Worm (Caenorhabditis elegans) whole organism, L1 larva: ENCODE results near the gene par-5.
A peak's percentile ranks its signal among the peaks of the same experiment; 100 is the strongest.

Experiments
- C04F5.9 ChIP-seq: sonication (generic microtip); optimal IDR thresholded peaks from 2 replicates; lab custom pipeline; 2016; ENCODE audit warnings: missing genetic modification characterization, missing compliant biosample characterization
- C16A3.4 ChIP-seq: fragments of 150-350 bp; optimal IDR thresholded peaks from 2 replicates; lab custom pipeline; 2014; ENCODE audit warnings: missing biosample characterization, missing genetic modification characterization
- C34B4.2 ChIP-seq: sonication (generic microtip); optimal IDR thresholded peaks from 2 replicates; lab custom pipeline; 2017; ENCODE audit warnings: mild to moderate bottlenecking, missing genetic modification characterization, missing compliant biosample characterization
- ceh-63 ChIP-seq: fragments of 200-800 bp; sonication (Bioruptor generic); optimal IDR thresholded peaks from 2 replicates; lab custom pipeline; 2018; ENCODE audit warnings: mild to moderate bottlenecking, missing genetic modification characterization, missing compliant biosample characterization
- ceh-82 ChIP-seq, 3 experiments: fragments of 150-350 bp in 1 of 3; sonication (generic microtip) in 2 of 3; optimal IDR thresholded peaks; 2 replicates each; lab custom pipeline; 2014 to 2017; ENCODE audit warnings: missing biosample characterization in 3 of 3, missing genetic modification characterization in 3 of 3
- ceh-88 ChIP-seq: fragments of 200-800 bp; sonication (Bioruptor generic); IDR thresholded peaks from 2 replicates; pipeline ENCODE4 v1.3.6; 2022; ENCODE audit warnings: missing genetic modification characterization, missing compliant biosample characterization
- ceh-90 ChIP-seq: sonication (generic microtip); optimal IDR thresholded peaks from 2 replicates; lab custom pipeline; 2016; ENCODE audit warnings: missing genetic modification characterization, missing compliant biosample characterization
- dsc-1 ChIP-seq: sonication (generic microtip); optimal IDR thresholded peaks from 2 replicates; lab custom pipeline; 2016; ENCODE audit warnings: mild to moderate bottlenecking, missing genetic modification characterization, missing compliant biosample characterization
- efl-3 ChIP-seq: fragments of 200-800 bp; sonication (Bioruptor generic); optimal IDR thresholded peaks from 2 replicates; lab custom pipeline; 2018; ENCODE audit warnings: mild to moderate bottlenecking, missing genetic modification characterization, missing compliant biosample characterization
- elt-3 ChIP-seq, 6 experiments: fragments of 150-350 bp in 1 of 6; sonication (generic microtip); optimal IDR thresholded peaks; 2 replicates each; lab custom pipeline; 2017 to 2018; ENCODE audit warnings: missing biosample characterization in 6 of 6, missing genetic modification characterization in 6 of 6, inconsistent platforms in 1 of 6
- ets-5 ChIP-seq: fragments of 200-800 bp; sonication (Bioruptor generic); IDR thresholded peaks from 2 replicates; pipeline ENCODE4 v1.3.6; 2022; ENCODE audit warnings: missing genetic modification characterization, missing compliant biosample characterization
- fkh-8 ChIP-seq: sonication (generic microtip); optimal IDR thresholded peaks from 2 replicates; lab custom pipeline; 2016; ENCODE audit warnings: mild to moderate bottlenecking, missing genetic modification characterization, missing compliant biosample characterization
- hlh-17 ChIP-seq: fragments of 200-800 bp; sonication (Bioruptor generic); optimal IDR thresholded peaks from 2 replicates; lab custom pipeline; 2018; ENCODE audit warnings: missing genetic modification characterization, mild to moderate bottlenecking, missing compliant biosample characterization, moderate library complexity, borderline replicate concordance
- hpl-2 ChIP-seq: fragments of 150-350 bp; optimal IDR thresholded peaks from 2 replicates; lab custom pipeline; 2014; ENCODE audit warnings: missing biosample characterization, missing genetic modification reagents, missing genetic modification characterization
- lin-13 ChIP-seq: fragments of 150-350 bp; optimal IDR thresholded peaks from 2 replicates; lab custom pipeline; 2014; ENCODE audit warnings: missing biosample characterization, missing genetic modification reagents, missing genetic modification characterization
- lin-15B ChIP-seq: fragments of 150-350 bp; sonication (generic microtip); optimal IDR thresholded peaks from 3 replicates; lab custom pipeline; 2014; ENCODE audit warnings: missing biosample characterization, missing genetic modification characterization
- lin-35 ChIP-seq, 2 experiments: fragments of 150-350 bp; optimal IDR thresholded peaks; 2 replicates each; lab custom pipeline; 2014; ENCODE audit warnings: missing biosample characterization in 2 of 2, missing genetic modification characterization in 2 of 2, missing genetic modification reagents in 2 of 2
- mab-9 ChIP-seq: fragments of 200-800 bp; sonication (Bioruptor generic); IDR thresholded peaks from 2 replicates; pipeline ENCODE4 v1.3.6; 2022; ENCODE audit warnings: missing genetic modification reagents, missing genetic modification characterization, missing compliant biosample characterization
- mep-1 ChIP-seq: fragments of 150-350 bp; optimal IDR thresholded peaks from 2 replicates; lab custom pipeline; 2014; ENCODE audit warnings: missing biosample characterization, missing genetic modification characterization
- nhr-12 ChIP-seq: sonication (generic microtip); optimal IDR thresholded peaks from 2 replicates; lab custom pipeline; 2017; ENCODE audit warnings: missing biosample characterization, missing genetic modification characterization
- nhr-20 ChIP-seq: sonication (generic microtip); optimal IDR thresholded peaks from 2 replicates; lab custom pipeline; 2016; ENCODE audit warnings: mild to moderate bottlenecking, missing genetic modification characterization, missing compliant biosample characterization
- nhr-237 ChIP-seq: fragments of 150-350 bp; optimal IDR thresholded peaks from 2 replicates; lab custom pipeline; 2014; ENCODE audit warnings: missing biosample characterization, missing genetic modification characterization
- nhr-47 ChIP-seq: sonication (generic microtip); optimal IDR thresholded peaks from 2 replicates; lab custom pipeline; 2016; ENCODE audit warnings: mild to moderate bottlenecking, missing genetic modification characterization, moderate library complexity, missing compliant biosample characterization
- nhr-71 ChIP-seq: sonication (generic microtip); optimal IDR thresholded peaks from 2 replicates; lab custom pipeline; 2016; ENCODE audit warnings: mild to moderate bottlenecking, missing genetic modification characterization, moderate library complexity, missing compliant biosample characterization
- nhr-77 ChIP-seq: fragments of 150-350 bp; optimal IDR thresholded peaks from 2 replicates; lab custom pipeline; 2014; ENCODE audit warnings: missing biosample characterization, missing genetic modification characterization
- nhr-85 ChIP-seq: sonication (generic microtip); peaks from one replicate; lab custom pipeline; 2016; ENCODE audit warnings: missing genetic modification characterization, inconsistent platforms, missing compliant biosample characterization
- pag-3 ChIP-seq: sonication (generic microtip); optimal IDR thresholded peaks from 2 replicates; lab custom pipeline; 2017; ENCODE audit warnings: missing genetic modification characterization, mild to moderate bottlenecking, missing compliant biosample characterization, antibody characterized with exemption, borderline replicate concordance; ENCODE audit not compliant: insufficient read depth
- pqm-1 ChIP-seq: sonication (generic microtip); optimal IDR thresholded peaks from 3 replicates; lab custom pipeline; 2017; ENCODE audit warnings: missing biosample characterization, missing genetic modification characterization
- rnt-1 ChIP-seq: sonication (generic microtip); optimal IDR thresholded peaks from 2 replicates; lab custom pipeline; 2016; ENCODE audit warnings: mild to moderate bottlenecking, missing genetic modification characterization, moderate library complexity, missing compliant biosample characterization
- skn-1 ChIP-seq: fragments of 150-350 bp; optimal IDR thresholded peaks from 2 replicates; lab custom pipeline; 2014; ENCODE audit warnings: missing biosample characterization, missing genetic modification characterization
- sptf-1 ChIP-seq: fragments of 150-350 bp; optimal IDR thresholded peaks from 2 replicates; lab custom pipeline; 2014; ENCODE audit warnings: missing biosample characterization, missing genetic modification characterization
- tlp-1 ChIP-seq: fragments of 150-350 bp; optimal IDR thresholded peaks from 2 replicates; lab custom pipeline; 2014; ENCODE audit warnings: missing biosample characterization, missing genetic modification characterization
- unc-98 ChIP-seq: fragments of 200-800 bp; sonication (Bioruptor generic); IDR thresholded peaks from 2 replicates; pipeline ENCODE4 v1.3.6; 2022; ENCODE audit warnings: missing genetic modification characterization, missing compliant biosample characterization
- vab-15 ChIP-seq: sonication (generic microtip); optimal IDR thresholded peaks from 2 replicates; lab custom pipeline; 2017; ENCODE audit warnings: missing genotype, mild to moderate bottlenecking, missing genetic modification characterization, missing compliant biosample characterization
- ztf-11 ChIP-seq, 2 experiments: sonication (generic microtip); optimal IDR thresholded peaks; 2 replicates each; lab custom pipeline; 2016 to 2017; ENCODE audit warnings: missing genetic modification characterization in 2 of 2, missing biosample characterization in 1 of 2, missing compliant biosample characterization in 1 of 2

Gene par-5

ce11 chrIV:11851882-11852281 is 30.2 kb upstream of the par-5 start, which contains the start of gene F38H4.5:
Gene F38H4.5, plus strand, starts transcription at chrIV:11852182.
- TF ChIP-seq C16A3.4 (tag; lab: Kevin White, UChicago) (no peak), lin-13 (no peak), nhr-77 (tag; lab: Kevin White, UChicago) (no peak), nhr-71 (no peak), sptf-1 (tag; lab: Kevin White, UChicago) (no peak), rnt-1 (tag; lab: Kevin White, UChicago) (no peak), nhr-85 (tag; lab: Kevin White, UChicago) (no peak), nhr-237 (no peak), pag-3 (tag; lab: Kevin White, UChicago) (no peak), lin-35 (GFP tag; optimal IDR thresholded peaks at IDR 0.05; lab: Kevin White, UChicago) (no peak), pqm-1 (tag; lab: Kevin White, UChicago) (no peak), ceh-88 (GFP tag; lab: Robert Waterston, UW) (no peak), C34B4.2 (tag; lab: Kevin White, UChicago) (no peak), ztf-11 (tag; optimal IDR thresholded peaks at IDR 0.05; lab: Kevin White, UChicago) (no peak), ceh-82 (tag; optimal IDR thresholded peaks at IDR 0.05; lab: Kevin White, UChicago) (no peak)
- TF ChIP-seq, all 84 proteins: peak for 0

- TF ChIP-seq pag-3 (tag; lab: Kevin White, UChicago) = no peak
- no peak for TF ChIP-seq efl-3
- TF ChIP-seq C16A3.4 (tag; lab: Kevin White, UChicago) = no peak
- no peak for TF ChIP-seq nhr-237
- no peak for TF ChIP-seq lin-13
- no peak for TF ChIP-seq ceh-90 (tag; lab: Kevin White, UChicago)
- no peak for TF ChIP-seq nhr-85 (tag; lab: Kevin White, UChicago)
- no peak for TF ChIP-seq tlp-1
Observed at ce11 chrIV:11847771-11848312, 26.1 kb upstream of the par-5 start, which contains the start of the genes F38H4.6 and F38H4.4. Gene F38H4.6, minus strand, starts transcription at chrIV:11847871. Gene F38H4.4, plus strand, starts transcription at chrIV:11848262.

ce11 chrIV:11842121-11842520 is 20.4 kb upstream of the par-5 start, which contains the start of gene F38H4.3:
Gene F38H4.3, plus strand, starts transcription at chrIV:11842421.
- no peak for TF ChIP-seq ceh-63 (GFP tag; lab: Kevin White, UChicago)
- TF ChIP-seq fkh-8 = peak; percentile 7
- no peak for TF ChIP-seq hlh-17 (GFP tag; lab: Kevin White, UChicago)
- TF ChIP-seq C16A3.4 (tag; lab: Kevin White, UChicago) = no peak

ce11 chrIV:11838657-11839056 is 16.9 kb upstream of the par-5 start, which contains the start of gene fbxb-3:
Gene fbxb-3, plus strand, starts transcription at chrIV:11838957.
- no peak for TF ChIP-seq C04F5.9
- TF ChIP-seq mab-9 = no peak
- TF ChIP-seq vab-15 (tag; lab: Kevin White, UChicago) = no peak
- TF ChIP-seq lin-15B = no peak
- no peak for TF ChIP-seq nhr-20 (tag; lab: Kevin White, UChicago)
- TF ChIP-seq dsc-1 (tag; lab: Kevin White, UChicago) = no peak
- no peak for TF ChIP-seq mep-1 (tag; lab: Kevin White, UChicago)
- TF ChIP-seq elt-3 (tag; optimal IDR thresholded peaks at IDR 0.05; lab: Kevin White, UChicago) = no peak
- no peak for TF ChIP-seq ets-5 (GFP tag; lab: Robert Waterston, UW)
- TF ChIP-seq unc-98 (GFP tag; lab: Robert Waterston, UW) = no peak
- TF ChIP-seq ceh-63 (GFP tag; lab: Kevin White, UChicago) = no peak
- TF ChIP-seq C34B4.2 (tag; lab: Kevin White, UChicago) = no peak
- no peak for TF ChIP-seq nhr-47
- no peak for TF ChIP-seq C16A3.4 (tag; lab: Kevin White, UChicago)
- TF ChIP-seq hpl-2 = no peak
- no peak for TF ChIP-seq lin-13
- TF ChIP-seq skn-1 (tag; lab: Kevin White, UChicago) = no peak
- TF ChIP-seq nhr-12 (tag; lab: Kevin White, UChicago) = no peak
